Worm (Caenorhabditis elegans) whole organism, mixed stage, embryonic: ENCODE results near the gene pfn-2.

Experiments used
- bed-3 ChIP-seq: fragments of 200-800 bp; sonication (Bioruptor generic); optimal IDR thresholded peaks from 3 replicates; lab custom pipeline; 2018; ENCODE audit warnings: mild to moderate bottlenecking, missing genetic modification characterization, moderate library complexity, missing compliant biosample characterization
- elt-3 ChIP-seq: fragments of 150-350 bp; optimal IDR thresholded peaks from 2 replicates; lab custom pipeline; 2014; ENCODE audit warnings: missing biosample characterization, missing genetic modification characterization
- lin-13 ChIP-seq: fragments of 150-350 bp; optimal IDR thresholded peaks from 2 replicates; lab custom pipeline; 2014; ENCODE audit warnings: missing biosample characterization, missing genetic modification characterization
- lsy-2 ChIP-seq: fragments of 150-350 bp; optimal IDR thresholded peaks from 2 replicates; lab custom pipeline; 2014; ENCODE audit warnings: missing biosample characterization, missing genetic modification characterization
- mab-5 ChIP-seq: fragments of 150-350 bp; optimal IDR thresholded peaks from 2 replicates; lab custom pipeline; 2014; ENCODE audit warnings: missing biosample characterization, missing genetic modification characterization
- mls-2 ChIP-seq: sonication (generic microtip); optimal IDR thresholded peaks from 2 replicates; lab custom pipeline; 2016; ENCODE audit warnings: mild to moderate bottlenecking, missing genetic modification characterization, moderate library complexity, missing compliant biosample characterization
- nhr-12 ChIP-seq: fragments of 150-350 bp; optimal IDR thresholded peaks from 2 replicates; lab custom pipeline; 2014; ENCODE audit warnings: missing biosample characterization, missing genetic modification characterization
- nhr-237 ChIP-seq: fragments of 150-350 bp; optimal IDR thresholded peaks from 2 replicates; lab custom pipeline; 2014; ENCODE audit warnings: missing biosample characterization, missing genetic modification characterization
- nhr-28 ChIP-seq: fragments of 150-350 bp; optimal IDR thresholded peaks from 2 replicates; lab custom pipeline; 2014; ENCODE audit warnings: missing biosample characterization, missing genetic modification characterization
- nhr-76 ChIP-seq: sonication (generic microtip); optimal IDR thresholded peaks from 2 replicates; lab custom pipeline; 2017; ENCODE audit warnings: missing biosample characterization, missing genetic modification characterization
- unc-39 ChIP-seq: fragments of 150-350 bp; optimal IDR thresholded peaks from 2 replicates; lab custom pipeline; 2014; ENCODE audit warnings: missing biosample characterization, missing genetic modification characterization
- unc-62 ChIP-seq: fragments of 150-350 bp; optimal IDR thresholded peaks from 2 replicates; lab custom pipeline; 2014; ENCODE audit warnings: missing biosample characterization, missing genetic modification reagents, missing genetic modification characterization

- TF ChIP-seq unc-39 (tag; lab: Kevin White, UChicago): no peak
- TF ChIP-seq lsy-2: no peak
- TF ChIP-seq nhr-76 (tag; lab: Kevin White, UChicago): no peak
- TF ChIP-seq nhr-237: no peak
- TF ChIP-seq nhr-12 (tag; lab: Kevin White, UChicago): no peak
- TF ChIP-seq nhr-28 (tag; lab: Kevin White, UChicago): no peak
- TF ChIP-seq unc-62: no peak
- TF ChIP-seq bed-3 (GFP tag; lab: Kevin White, UChicago): no peak
- TF ChIP-seq lin-13 (tag; lab: Kevin White, UChicago): no peak
- no peak for TF ChIP-seq mab-5 (tag; lab: Kevin White, UChicago)
- no peak for TF ChIP-seq mls-2 (tag; lab: Kevin White, UChicago)
- TF ChIP-seq elt-3 (tag; lab: Kevin White, UChicago): no peak
Observed at ce11 chrX:5373597-5373996, 19.7 kb upstream of the pfn-2 start.
